Fruit fly (Drosophila melanogaster): Measurements from ENCODE around the gene mah.
A peak's percentile ranks its signal among the peaks of the same experiment; 100 is the strongest.

Gene mah

dm6 chr3R:24962470-24962869 lies 15.0 kb downstream of the mah start (continued):
- TF ChIP-seq zfh2 (GFP tag; optimal IDR thresholded peaks at IDR 0.05) (peak; percentile 65), bowl (GFP tag; IDR thresholded peaks at IDR 0.05) (no peak), sima (GFP tag; optimal IDR thresholded peaks at IDR 0.05) (peak; percentile 15), crol (GFP tag; IDR thresholded peaks at IDR 0.05) (no peak), phol (tag; optimal IDR thresholded peaks at IDR 0.05) (peak; percentile 67), so (GFP tag; IDR thresholded peaks at IDR 0.05) (peak; percentile 67; the same call in 2 of the 3 replicates), Side (GFP tag; optimal IDR thresholded peaks at IDR 0.05) (no peak), Atf6 (GFP tag; IDR thresholded peaks at IDR 0.05) (no peak; the same call in 1 of the 2 replicates), CG16779 (GFP tag; IDR thresholded peaks at IDR 0.05) (0 out of 2 replicates have a peak, but pooled peaks have one; percentile 33), Camta (GFP tag; optimal IDR thresholded peaks at IDR 0.05) (peak; percentile 56), D19A (tag; optimal IDR thresholded peaks at IDR 0.05) (peak; percentile 28), org-1 (GFP tag; optimal IDR thresholded peaks at IDR 0.05) (peak; percentile 46), Mes4 (GFP tag; optimal IDR thresholded peaks at IDR 0.05) (peak; percentile 32), Sin3A (optimal IDR thresholded peaks at IDR 0.05) (no peak), CG18599 (GFP tag; optimal IDR thresholded peaks at IDR 0.05) (peak; percentile 54), bbx (GFP tag; IDR thresholded peaks at IDR 0.05; ENCODE audit: partially characterized antibody) (no peak), p53 (GFP tag; optimal IDR thresholded peaks at IDR 0.05) (no peak), Oli (tag; optimal IDR thresholded peaks at IDR 0.05) (peak; percentile 76), sqz (GFP tag; optimal IDR thresholded peaks at IDR 0.05) (no peak), odd (GFP tag; optimal IDR thresholded peaks at IDR 0.05) (no peak), CG34422 (GFP tag; IDR thresholded peaks at IDR 0.05) (peak; percentile 66; the same call in 2 of the 3 replicates), Meics (GFP tag; optimal IDR thresholded peaks at IDR 0.05) (peak; percentile 74), repo (GFP tag; optimal IDR thresholded peaks at IDR 0.05) (peak; percentile 16), pho (GFP tag; optimal IDR thresholded peaks at IDR 0.05) (peak; percentile 44), CG11456 (GFP tag; IDR thresholded peaks at IDR 0.05) (peak; percentile 66; the same call in 1 of the 3 replicates), CG7556 (GFP tag; optimal IDR thresholded peaks at IDR 0.05) (no peak), ATbp (GFP tag; optimal IDR thresholded peaks at IDR 0.05) (peak; percentile 76), jumu (GFP tag; optimal IDR thresholded peaks at IDR 0.05) (peak; percentile 49), Neu2 (GFP tag; optimal IDR thresholded peaks at IDR 0.05; ENCODE audit: borderline replicate concordance) (no peak), CG7928 (GFP tag; optimal IDR thresholded peaks at IDR 0.05) (peak; percentile 10), CG10209 (GFP tag; optimal IDR thresholded peaks at IDR 0.05) (peak; percentile 49), B-H1 (GFP tag; IDR thresholded peaks at IDR 0.05) (peak; percentile 66), luna (GFP tag; optimal IDR thresholded peaks at IDR 0.05) (peak; percentile 31), CG17359 (tag; optimal IDR thresholded peaks at IDR 0.05) (peak; percentile 80), CG7963 (GFP tag; IDR thresholded peaks at IDR 0.05; ENCODE audit: partially characterized antibody) (no peak), CG14050 (GFP tag; IDR thresholded peaks at IDR 0.05) (peak; percentile 57; the same call in 2 of the 3 replicates), pan (optimal IDR thresholded peaks at IDR 0.05) (no peak), pan (GFP tag; optimal IDR thresholded peaks at IDR 0.05 in 1 of 2, IDR thresholded peaks at IDR 0.05 in 1 of 2) (peak in 1 of 2 experiments; percentile 78), CTCF (GFP tag; optimal IDR thresholded peaks at IDR 0.05) (no peak), Lim3 (GFP tag; IDR thresholded peaks at IDR 0.05) (no peak), CG13296 (GFP tag; optimal IDR thresholded peaks at IDR 0.05) (no peak), lbe (GFP tag; optimal IDR thresholded peaks at IDR 0.05) (peak; percentile 24), Optix (GFP tag; IDR thresholded peaks at IDR 0.05) (peak; percentile 62; the same call in 2 of the 3 replicates), CG10366 (GFP tag; IDR thresholded peaks at IDR 0.05) (peak; percentile 78), ewg (GFP tag; optimal IDR thresholded peaks at IDR 0.05) (peak; percentile 44), br (optimal IDR thresholded peaks at IDR 0.05) (no peak), CG6813 (GFP tag; optimal IDR thresholded peaks at IDR 0.05) (peak; percentile 36), scrt (GFP tag; optimal IDR thresholded peaks at IDR 0.05) (peak; percentile 54), nerfin-1 (tag; optimal IDR thresholded peaks at IDR 0.05) (no peak), CG18476 (GFP tag; optimal IDR thresholded peaks at IDR 0.05) (peak; percentile 21), toy (GFP tag; IDR thresholded peaks at IDR 0.05) (no peak), zen (tag; optimal IDR thresholded peaks at IDR 0.05) (no peak), usp (GFP tag; optimal IDR thresholded peaks at IDR 0.05) (no peak)

Data from whole organism, embryonic.